Fruit fly (Drosophila melanogaster) whole organism, pupa: Measurements from ENCODE around the gene abd-A.

Source experiments
- CG10348 ChIP-seq: fragments of 200-800 bp; sonication (Bioruptor generic); IDR thresholded peaks from 2 replicates; pipeline ENCODE4 v1.3.6; 2022; ENCODE audit warnings: missing biosample characterization, missing genetic modification characterization
- CG12605 ChIP-seq: fragments of 200-800 bp; sonication (Bioruptor generic); IDR thresholded peaks from 2 replicates; pipeline ENCODE4 v1.3.6; 2022; ENCODE audit warnings: missing biosample characterization, missing genetic modification characterization
- CG13204 ChIP-seq: fragments of 200-800 bp; sonication (Bioruptor generic); optimal IDR thresholded peaks from 2 replicates; lab custom pipeline; 2018; ENCODE audit warnings: missing biosample characterization, mild to moderate bottlenecking, missing genetic modification characterization, moderate library complexity
- CG14655 ChIP-seq: fragments of 200-800 bp; sonication (Bioruptor generic); optimal IDR thresholded peaks from 3 replicates; lab custom pipeline; 2017; ENCODE audit warnings: mild to moderate bottlenecking, missing biosample characterization, missing genetic modification reagents, missing genetic modification characterization
- CG15710 ChIP-seq: fragments of 200-800 bp; sonication (Bioruptor generic); optimal IDR thresholded peaks from 2 replicates; lab custom pipeline; 2018; ENCODE audit warnings: missing biosample characterization, mild to moderate bottlenecking, missing genetic modification characterization, moderate library complexity
- CG17806 ChIP-seq: fragments of 200-800 bp; sonication (Bioruptor generic); optimal IDR thresholded peaks from 2 replicates; lab custom pipeline; 2018; ENCODE audit warnings: missing biosample characterization, mild to moderate bottlenecking, missing genetic modification characterization, moderate library complexity
- CG32121 ChIP-seq: fragments of 200-800 bp; sonication (Bioruptor generic); IDR thresholded peaks from 2 replicates; pipeline ENCODE4 v1.3.6; 2022; ENCODE audit warnings: missing biosample characterization, missing genetic modification characterization
- CG34367 ChIP-seq: fragments of 200-800 bp; sonication (Bioruptor generic); optimal IDR thresholded peaks from 2 replicates; lab custom pipeline; 2018; ENCODE audit warnings: missing biosample characterization, mild to moderate bottlenecking, missing genetic modification characterization
- CG4496 ChIP-seq: fragments of 200-800 bp; sonication (Bioruptor generic); IDR thresholded peaks from 3 replicates; pipeline ENCODE4 v1.3.6; 2022; ENCODE audit warnings: missing biosample characterization, missing genetic modification characterization
- CG8159 ChIP-seq: fragments of 200-800 bp; sonication (Bioruptor generic); optimal IDR thresholded peaks from 3 replicates; lab custom pipeline; 2018; ENCODE audit warnings: missing biosample characterization, mild to moderate bottlenecking, missing genetic modification characterization, moderate library complexity
- CG8301 ChIP-seq: fragments of 200-800 bp; sonication (Bioruptor generic); optimal IDR thresholded peaks from 2 replicates; lab custom pipeline; 2018; ENCODE audit warnings: missing biosample characterization, mild to moderate bottlenecking, missing genetic modification characterization
- CG9948 ChIP-seq: fragments of 200-800 bp; sonication (Bioruptor generic); optimal IDR thresholded peaks from 2 replicates; lab custom pipeline; 2018; ENCODE audit warnings: missing biosample characterization, mild to moderate bottlenecking, missing genetic modification characterization, moderate library complexity
- D1 ChIP-seq: fragments of 200-800 bp; sonication (Bioruptor generic); optimal IDR thresholded peaks from 2 replicates; lab custom pipeline; 2018; ENCODE audit warnings: missing biosample characterization, mild to moderate bottlenecking, missing genetic modification characterization, moderate library complexity
- EcR ChIP-seq: fragments of 200-800 bp; sonication (Bioruptor generic); optimal IDR thresholded peaks from 3 replicates; lab custom pipeline; 2019; ENCODE audit warnings: missing biosample characterization, missing genetic modification characterization, mild to moderate bottlenecking, moderate library complexity, missing genetic modification reagents
- Ets98B ChIP-seq: fragments of 200-800 bp; sonication (Bioruptor generic); IDR thresholded peaks from 2 replicates; pipeline ENCODE4 v1.3.6; 2022; ENCODE audit warnings: missing biosample characterization, missing genetic modification characterization
- Pif1A ChIP-seq: fragments of 200-800 bp; sonication (Bioruptor generic); optimal IDR thresholded peaks from 3 replicates; lab custom pipeline; 2016; ENCODE audit warnings: missing biosample characterization, missing genetic modification characterization
- Pif1B ChIP-seq: fragments of 200-800 bp; sonication (Bioruptor generic); optimal IDR thresholded peaks from 3 replicates; lab custom pipeline; 2016; ENCODE audit warnings: missing biosample characterization, missing genetic modification characterization
- Snoo ChIP-seq: fragments of 200-800 bp; sonication (Bioruptor generic); optimal IDR thresholded peaks from 3 replicates; lab custom pipeline; 2017; ENCODE audit warnings: missing biosample characterization, mild to moderate bottlenecking, missing genetic modification characterization, inconsistent platforms
- fd96Ca ChIP-seq: fragments of 200-800 bp; sonication (Bioruptor generic); IDR thresholded peaks from 3 replicates; pipeline ENCODE4 v1.3.6; 2022; ENCODE audit warnings: missing biosample characterization, missing genetic modification characterization
- gl ChIP-seq: fragments of 200-800 bp; sonication (Bioruptor generic); optimal IDR thresholded peaks from 2 replicates; lab custom pipeline; 2018; ENCODE audit warnings: missing biosample characterization, mild to moderate bottlenecking, missing genetic modification characterization
- rn ChIP-seq: fragments of 200-800 bp; sonication (Bioruptor generic); IDR thresholded peaks from 2 replicates; pipeline ENCODE4 v1.3.6; 2022; ENCODE audit warnings: missing biosample characterization, missing genetic modification characterization

The abd-A gene

dm6 chr3R:16829859-16830557 is at the start of gene abd-A:
Gene abd-A (minus strand): TSS chr3R:16830049.
- TF ChIP-seq fd96Ca (GFP tag; lab: Robert Waterston, UW) (0 out of 3 replicates have a peak, but pooled peaks have one; percentile 15), CG34367 (peak; percentile 21), EcR (GFP tag; lab: Kevin White, UChicago) (no peak), gl (tag; lab: Kevin White, UChicago) (no peak), CG9948 (no peak), CG15710 (tag; lab: Kevin White, UChicago) (peak; percentile 11), CG13204 (GFP tag; lab: Kevin White, UChicago) (peak; percentile 47), CG17806 (tag; lab: Kevin White, UChicago) (no peak), CG32121 (GFP tag; lab: Robert Waterston, UW) (peak; percentile 38; the same call in 1 of the 2 replicates), Pif1A (GFP tag; lab: Kevin White, UChicago) (no peak), CG14655 (GFP tag; lab: Kevin White, UChicago) (peak; percentile 6), Ets98B (GFP tag; lab: Robert Waterston, UW) (0 out of 2 replicates have a peak, but pooled peaks have one; percentile 16)

DNA sequence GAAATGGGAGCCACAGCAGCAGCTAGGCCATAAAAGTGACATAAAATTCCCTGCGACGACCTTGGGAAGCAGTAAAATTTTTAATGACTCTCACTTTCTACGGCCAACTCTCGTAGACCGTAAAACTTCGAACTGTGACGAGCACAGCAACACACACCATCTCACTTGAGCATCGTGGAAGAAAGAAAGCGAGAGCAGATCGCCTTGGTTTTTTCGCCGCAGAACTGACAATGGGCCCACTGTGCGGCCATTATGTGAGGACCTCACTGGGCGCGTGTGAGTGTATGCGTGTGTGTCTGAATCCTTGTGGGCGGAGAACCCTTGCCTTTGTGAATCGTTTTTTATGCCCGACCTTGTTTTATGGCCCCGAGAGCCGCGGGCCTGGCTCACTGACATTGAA is 48.6 kb upstream of the abd-A start:
- no peak for TF ChIP-seq CG9948
- no peak for TF ChIP-seq gl (tag; lab: Kevin White, UChicago)
- TF ChIP-seq Snoo (tag; lab: Kevin White, UChicago) = no peak
- TF ChIP-seq CG34367 = no peak
- no peak for TF ChIP-seq CG32121 (GFP tag; lab: Robert Waterston, UW)
- TF ChIP-seq CG13204 (GFP tag; lab: Kevin White, UChicago) = no peak
- TF ChIP-seq CG8159 (tag; lab: Kevin White, UChicago) = no peak
- no peak for TF ChIP-seq CG10348 (GFP tag; lab: Robert Waterston, UW)
- no peak for TF ChIP-seq CG4496 (GFP tag; lab: Robert Waterston, UW)
- TF ChIP-seq CG14655 (GFP tag; lab: Kevin White, UChicago) = no peak
- no peak for TF ChIP-seq CG17806 (tag; lab: Kevin White, UChicago)
- no peak for TF ChIP-seq fd96Ca (GFP tag; lab: Robert Waterston, UW)
- TF ChIP-seq D1 (tag; lab: Kevin White, UChicago) = no peak
- TF ChIP-seq Pif1B (GFP tag; lab: Kevin White, UChicago) = no peak
- TF ChIP-seq, all 21 proteins: peak for 0

DNA sequence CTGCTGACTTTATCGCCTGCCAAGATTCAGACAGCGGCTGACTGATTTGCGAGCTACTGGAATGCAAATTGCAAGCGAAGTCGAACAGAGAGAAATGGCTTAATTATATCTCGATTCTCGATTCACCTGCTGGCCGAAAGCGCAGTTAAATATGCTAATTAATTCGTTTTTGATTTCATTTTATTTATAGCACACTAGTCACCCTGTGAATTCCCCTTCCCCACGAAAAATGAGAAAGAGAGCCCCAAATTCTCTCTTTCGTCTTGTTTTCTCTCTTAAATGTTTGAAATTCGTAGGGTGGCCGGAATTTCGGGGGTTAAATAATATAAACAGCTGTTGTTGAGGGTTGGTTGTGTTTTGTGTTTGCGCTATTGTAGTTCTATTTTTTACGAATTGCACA is 46.8 kb upstream of the abd-A start:
- TF ChIP-seq CG17806 (tag; lab: Kevin White, UChicago) (no peak), Ets98B (GFP tag; lab: Robert Waterston, UW) (no peak), rn (GFP tag; lab: Robert Waterston, UW) (no peak), CG4496 (GFP tag; lab: Robert Waterston, UW) (no peak), fd96Ca (GFP tag; lab: Robert Waterston, UW) (no peak), CG13204 (GFP tag; lab: Kevin White, UChicago) (no peak), CG8301 (tag; lab: Kevin White, UChicago) (no peak), Pif1A (GFP tag; lab: Kevin White, UChicago) (no peak), CG12605 (no peak)

- TF ChIP-seq CG8301 (tag; lab: Kevin White, UChicago) (no peak), gl (tag; lab: Kevin White, UChicago) (no peak), fd96Ca (GFP tag; lab: Robert Waterston, UW) (no peak), Pif1A (GFP tag; lab: Kevin White, UChicago) (no peak)
These were observed 45.7 kb upstream of the abd-A start for dm6 chr3R:16875501-16875900.

DNA sequence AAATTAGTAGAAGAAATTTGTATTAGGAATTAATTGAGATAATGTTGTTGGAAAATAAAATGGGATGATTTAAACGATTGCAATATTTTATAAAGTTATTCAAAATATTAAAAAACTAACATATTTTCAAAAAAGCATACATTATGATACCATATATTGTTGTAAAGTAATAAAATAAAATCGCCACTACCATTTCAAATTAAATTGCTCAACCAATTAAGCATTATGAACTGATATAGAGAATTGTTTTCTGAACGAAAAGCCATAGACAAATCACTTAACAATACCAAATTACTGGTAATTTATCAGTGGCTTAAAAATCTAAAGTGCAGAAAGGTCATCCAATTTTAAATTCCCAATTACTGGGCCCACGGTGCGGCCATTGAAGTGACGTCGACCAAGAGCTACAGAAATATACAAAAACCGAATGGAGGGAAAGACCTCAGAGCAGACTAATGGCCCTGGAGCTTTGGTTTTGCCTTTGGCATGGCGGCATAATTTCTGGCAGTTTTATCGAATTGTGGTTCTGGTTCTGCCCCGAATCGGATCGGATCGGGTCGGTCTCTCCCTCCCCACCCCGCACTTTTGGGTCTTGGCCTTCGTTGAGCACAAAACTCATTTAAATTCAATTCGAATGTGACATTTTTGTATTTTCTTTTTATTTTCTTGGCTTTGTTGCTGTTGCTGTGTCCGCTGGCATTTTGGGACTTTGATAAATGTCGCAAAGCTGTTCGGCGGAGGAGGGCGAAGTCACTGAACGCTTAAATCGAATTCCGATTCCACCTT is 43.3 kb upstream of the abd-A start:
- TF ChIP-seq CG8159 (tag; lab: Kevin White, UChicago) (no peak), CG14655 (GFP tag; lab: Kevin White, UChicago) (no peak), fd96Ca (GFP tag; lab: Robert Waterston, UW) (no peak), gl (tag; lab: Kevin White, UChicago) (no peak), Snoo (tag; lab: Kevin White, UChicago) (no peak), CG9948 (no peak), CG4496 (GFP tag; lab: Robert Waterston, UW) (no peak), CG12605 (no peak), rn (GFP tag; lab: Robert Waterston, UW) (no peak), Pif1B (GFP tag; lab: Kevin White, UChicago) (no peak), CG17806 (tag; lab: Kevin White, UChicago) (no peak), CG34367 (no peak), CG32121 (GFP tag; lab: Robert Waterston, UW) (no peak), CG13204 (GFP tag; lab: Kevin White, UChicago) (no peak)

- TF ChIP-seq Snoo (tag; lab: Kevin White, UChicago) (no peak), Pif1B (GFP tag; lab: Kevin White, UChicago) (no peak), Ets98B (GFP tag; lab: Robert Waterston, UW) (no peak), CG13204 (GFP tag; lab: Kevin White, UChicago) (no peak), D1 (tag; lab: Kevin White, UChicago) (no peak), CG4496 (GFP tag; lab: Robert Waterston, UW) (no peak), CG12605 (no peak), CG34367 (no peak), CG15710 (tag; lab: Kevin White, UChicago) (no peak), CG32121 (GFP tag; lab: Robert Waterston, UW) (no peak), rn (GFP tag; lab: Robert Waterston, UW) (no peak), gl (tag; lab: Kevin White, UChicago) (no peak), CG9948 (no peak), CG10348 (GFP tag; lab: Robert Waterston, UW) (no peak), Pif1A (GFP tag; lab: Kevin White, UChicago) (no peak), CG8301 (tag; lab: Kevin White, UChicago) (no peak)
These were observed 41.5 kb upstream of the abd-A start for dm6 chr3R:16871306-16871705.
